Worm (Caenorhabditis elegans) whole organism, midembryonic: ENCODE measurements around the gene ugt-29.

ENCODE experiments used
- T22C8.4 ChIP-seq: fragments of 200-800 bp; sonication (Bioruptor generic); IDR thresholded peaks from 2 replicates; pipeline ENCODE4 v1.3.6; 2022; ENCODE audit warnings: missing genetic modification characterization, missing compliant biosample characterization
- cog-1 ChIP-seq: sonication (generic microtip); optimal IDR thresholded peaks from 2 replicates; lab custom pipeline; 2016; ENCODE audit warnings: missing genetic modification characterization, missing compliant biosample characterization
- flt-1 ChIP-seq: fragments of 200-800 bp; sonication (Bioruptor generic); IDR thresholded peaks from 2 replicates; pipeline ENCODE4 v1.3.6; 2022; ENCODE audit warnings: missing genetic modification characterization, missing compliant biosample characterization
- ref-1 ChIP-seq: fragments of 200-800 bp; sonication (Bioruptor generic); conservative IDR thresholded peaks from 2 replicates; pipeline ENCODE4 v1.3.6; 2022; ENCODE audit warnings: missing genetic modification reagents, missing genetic modification characterization, missing compliant biosample characterization
- tab-1 ChIP-seq: fragments of 200-800 bp; sonication (Bioruptor generic); IDR thresholded peaks from 2 replicates; pipeline ENCODE4 v1.3.6; 2022; ENCODE audit warnings: missing genetic modification characterization, missing compliant biosample characterization
- ztf-29 ChIP-seq: fragments of 200-800 bp; sonication (Bioruptor generic); IDR thresholded peaks from 2 replicates; pipeline ENCODE4 v1.3.6; 2022; ENCODE audit warnings: missing genetic modification reagents, missing genetic modification characterization, missing compliant biosample characterization

DNA sequence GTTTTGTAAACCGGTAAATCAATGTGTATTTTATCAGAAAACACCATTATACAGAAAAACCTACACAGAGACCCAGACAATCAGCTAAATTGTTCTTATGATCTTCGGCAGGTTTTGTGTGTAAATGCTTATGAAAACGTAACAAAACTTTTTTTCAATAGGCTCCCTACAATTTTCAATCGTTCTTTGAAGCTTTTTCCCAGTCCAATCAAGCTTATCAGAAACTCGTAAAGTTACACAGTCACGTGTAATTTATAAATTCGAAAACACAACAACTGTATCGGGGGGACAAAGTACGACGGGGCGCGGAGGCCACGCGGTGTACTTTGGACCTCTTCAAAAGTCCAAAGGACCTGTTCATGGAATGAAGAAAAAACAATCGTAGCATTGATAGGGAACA is 30.8 kb upstream of the ugt-29 start:
- TF ChIP-seq cog-1 (tag; lab: Kevin White, UChicago): no peak
- TF ChIP-seq tab-1: no peak
- TF ChIP-seq T22C8.4: no peak
- TF ChIP-seq flt-1 (GFP tag; lab: Robert Waterston, UW): no peak
- no peak for TF ChIP-seq ref-1
- no peak for TF ChIP-seq ztf-29
